Worm (Caenorhabditis elegans): ENCODE results near the gene ZK686.5.

ce11 chrIII:7758562-7758961 is 8.8 kb downstream of the ZK686.5 start, which contains the start of gene pcp-1:
- TF ChIP-seq madf-10 (tag; optimal IDR thresholded peaks at IDR 0.05) (no peak), ceh-27 (GFP tag; optimal IDR thresholded peaks at IDR 0.05) (no peak), attf-3 (GFP tag; conservative IDR thresholded peaks at IDR 0.05) (no peak), rpc-1 (optimal IDR thresholded peaks at IDR 0.05) (no peak), rpc-1 (tag; optimal IDR thresholded peaks at IDR 0.05) (no peak), pha-4 (tag; optimal IDR thresholded peaks at IDR 0.05) (no peak), chd-7 (tag; optimal IDR thresholded peaks at IDR 0.05) (no peak)
